Worm (Caenorhabditis elegans) whole organism, midembryonic: Measurements from ENCODE around the gene mau-8.

ENCODE experiments used
- cog-1 ChIP-seq: sonication (generic microtip); optimal IDR thresholded peaks from 2 replicates; lab custom pipeline; 2016; ENCODE audit warnings: missing genetic modification characterization, missing compliant biosample characterization
- flt-1 ChIP-seq: fragments of 200-800 bp; sonication (Bioruptor generic); IDR thresholded peaks from 2 replicates; pipeline ENCODE4 v1.3.6; 2022; ENCODE audit warnings: missing genetic modification characterization, missing compliant biosample characterization
- klf-2 ChIP-seq: fragments of 200-800 bp; sonication (Bioruptor generic); conservative IDR thresholded peaks from 2 replicates; pipeline ENCODE4 v1.3.6; 2022; ENCODE audit warnings: missing genetic modification reagents, missing genetic modification characterization, missing compliant biosample characterization
- med-1 ChIP-seq: sonication (generic microtip); optimal IDR thresholded peaks from 2 replicates; lab custom pipeline; 2017; ENCODE audit warnings: missing genetic modification characterization, mild to moderate bottlenecking, missing compliant biosample characterization, antibody characterized with exemption, missing genetic modification reagents; ENCODE audit not compliant: insufficient read depth
- ref-1 ChIP-seq: fragments of 200-800 bp; sonication (Bioruptor generic); conservative IDR thresholded peaks from 2 replicates; pipeline ENCODE4 v1.3.6; 2022; ENCODE audit warnings: missing genetic modification reagents, missing genetic modification characterization, missing compliant biosample characterization
- ztf-23 ChIP-seq: fragments of 200-800 bp; sonication (Bioruptor generic); IDR thresholded peaks from 2 replicates; pipeline ENCODE4 v1.3.6; 2022; ENCODE audit warnings: missing genetic modification reagents, missing genetic modification characterization, missing compliant biosample characterization

- TF ChIP-seq cog-1 (tag; lab: Kevin White, UChicago) (no peak), klf-2 (no peak), flt-1 (GFP tag; lab: Robert Waterston, UW) (no peak), ref-1 (no peak), ztf-23 (GFP tag; lab: Robert Waterston, UW) (no peak), med-1 (GFP tag; lab: Kevin White, UChicago) (no peak)
Measured at ce11 chrIV:13354044-13354443, 23.8 kb upstream of the mau-8 start.
